Fruit fly (Drosophila melanogaster) S2 (cell line): Measurements from ENCODE around the gene Cerk.

Source experiments
- CG8478 ChIP-seq: fragments of >200 bp; optimal IDR thresholded peaks from 2 replicates; lab custom pipeline; 2018
- CTCF ChIP-seq, 2 experiments: fragments of >200 bp; optimal IDR thresholded peaks; 2 replicates each; lab custom pipeline; 2018

DNA sequence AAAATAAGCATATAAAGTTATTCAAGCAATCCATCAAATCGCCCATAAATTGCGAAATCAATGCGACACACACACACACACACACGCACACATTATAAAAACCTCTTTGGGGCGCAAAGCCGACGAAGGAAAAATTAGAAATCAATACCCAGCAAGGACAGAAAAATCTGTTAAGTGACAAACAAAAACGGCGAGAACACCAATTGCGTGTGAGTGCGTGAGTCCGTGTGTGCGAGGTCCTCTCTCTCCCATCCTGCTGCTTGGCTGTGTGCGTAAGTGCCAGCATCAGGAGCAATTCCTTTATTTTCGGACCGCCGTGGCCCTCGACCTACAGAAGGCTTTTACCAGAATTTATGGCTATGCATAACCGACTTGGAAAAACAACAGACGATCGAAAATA is 44.2 kb upstream of the Cerk start, which contains the start of gene Orco:
- TF ChIP-seq CTCF (optimal IDR thresholded peaks at IDR 0.05; lab: Kevin White, UChicago): no peak
- no peak for TF ChIP-seq CG8478 (lab: Kevin White, UChicago)
